Fruit fly (Drosophila melanogaster) whole organism, embryonic: ENCODE measurements around the gene CG4615.

Experiments used
- B-H1 ChIP-seq: fragments of 200-800 bp; sonication (Bioruptor generic); IDR thresholded peaks from 3 replicates; pipeline ENCODE4 v1.3.6; 2022; ENCODE audit warnings: missing biosample characterization, missing genetic modification characterization
- CG11398 ChIP-seq: fragments of 200-800 bp; sonication (Bioruptor generic); optimal IDR thresholded peaks from 2 replicates; lab custom pipeline; 2016; ENCODE audit warnings: missing biosample characterization, missing genetic modification characterization
- CG12219 ChIP-seq: fragments of 200-800 bp; sonication (Bioruptor generic); optimal IDR thresholded peaks from 3 replicates; lab custom pipeline; 2018; ENCODE audit warnings: missing biosample characterization, mild to moderate bottlenecking, missing genetic modification characterization
- CG15479 ChIP-seq: fragments of 200-800 bp; sonication (Bioruptor generic); optimal IDR thresholded peaks from 3 replicates; lab custom pipeline; 2019; ENCODE audit warnings: missing biosample characterization, mild to moderate bottlenecking, missing genetic modification characterization, moderate library complexity
- CG18619 ChIP-seq: fragments of 200-800 bp; sonication (Bioruptor generic); optimal IDR thresholded peaks from 3 replicates; lab custom pipeline; 2017; ENCODE audit warnings: missing biosample characterization, mild to moderate bottlenecking, missing genetic modification characterization
- CG18764 ChIP-seq: fragments of 200-800 bp; sonication (Bioruptor generic); optimal IDR thresholded peaks from 3 replicates; lab custom pipeline; 2016; ENCODE audit warnings: missing biosample characterization, missing genetic modification characterization
- CG3065 ChIP-seq: fragments of 200-800 bp; sonication (Bioruptor generic); optimal IDR thresholded peaks from 2 replicates; lab custom pipeline; 2016; ENCODE audit warnings: missing biosample characterization, missing genetic modification characterization
- CG31441 ChIP-seq: fragments of 200-800 bp; sonication (Bioruptor generic); IDR thresholded peaks from 2 replicates; pipeline ENCODE4 v1.3.6; 2022; ENCODE audit warnings: missing biosample characterization, missing genetic modification characterization
- CG3281 ChIP-seq: fragments of 200-800 bp; sonication (Bioruptor generic); optimal IDR thresholded peaks from 3 replicates; lab custom pipeline; 2017; ENCODE audit warnings: missing biosample characterization, mild to moderate bottlenecking, missing genetic modification characterization
- CG43689 ChIP-seq: fragments of 200-800 bp; sonication (Bioruptor generic); IDR thresholded peaks from 2 replicates; pipeline ENCODE4 v1.3.6; 2022; ENCODE audit warnings: missing biosample characterization, missing genetic modification characterization
- CG5180 ChIP-seq: fragments of 200-800 bp; sonication (Bioruptor generic); optimal IDR thresholded peaks from 3 replicates; lab custom pipeline; 2017; ENCODE audit warnings: missing biosample characterization, missing genetic modification characterization, mild to moderate bottlenecking, moderate library complexity, missing genetic modification reagents
- CG6654 ChIP-seq: fragments of 200-800 bp; sonication (Bioruptor generic); optimal IDR thresholded peaks from 2 replicates; lab custom pipeline; 2017; ENCODE audit warnings: missing biosample characterization, mild to moderate bottlenecking, missing genetic modification characterization
- CG7963 ChIP-seq: fragments of 200-800 bp; sonication (Bioruptor generic); IDR thresholded peaks from 3 replicates; pipeline ENCODE4 v1.3.6; 2022; ENCODE audit warnings: missing biosample characterization, missing genetic modification characterization; ENCODE audit not compliant: partially characterized antibody
- CG8089 ChIP-seq: fragments of 200-800 bp; sonication (Bioruptor generic); optimal IDR thresholded peaks from 3 replicates; lab custom pipeline; 2016; ENCODE audit warnings: missing biosample characterization, missing genetic modification characterization
- Doc2 ChIP-seq: fragments of 200-800 bp; sonication (Bioruptor generic); IDR thresholded peaks from 2 replicates; pipeline ENCODE4 v1.3.6; 2022; ENCODE audit warnings: missing biosample characterization, missing genetic modification characterization
- E2f1 ChIP-seq: fragments of 200-800 bp; sonication (Bioruptor generic); IDR thresholded peaks from 2 replicates; pipeline ENCODE4 v1.3.6; 2022; ENCODE audit warnings: missing biosample characterization, missing genetic modification characterization
- Fer2 ChIP-seq: fragments of 200-800 bp; sonication (Bioruptor generic); optimal IDR thresholded peaks from 2 replicates; lab custom pipeline; 2018; ENCODE audit warnings: missing biosample characterization, mild to moderate bottlenecking, missing genetic modification characterization, moderate library complexity
- H2.0 ChIP-seq: fragments of 200-800 bp; sonication (Bioruptor generic); IDR thresholded peaks from 2 replicates; pipeline ENCODE4 v1.3.6; 2022; ENCODE audit warnings: missing biosample characterization, missing genetic modification characterization
- HLH4C ChIP-seq: fragments of 200-800 bp; sonication (Bioruptor generic); IDR thresholded peaks from 3 replicates; pipeline ENCODE4 v1.3.6; 2022; ENCODE audit warnings: missing biosample characterization, missing genetic modification characterization; ENCODE audit not compliant: partially characterized antibody
- HmgZ ChIP-seq: fragments of 200-800 bp; sonication (Bioruptor generic); optimal IDR thresholded peaks from 2 replicates; lab custom pipeline; 2018; ENCODE audit warnings: missing biosample characterization, mild to moderate bottlenecking, missing genetic modification characterization
- Hr3 ChIP-seq: fragments of 200-800 bp; sonication (Bioruptor generic); optimal IDR thresholded peaks from 3 replicates; lab custom pipeline; 2016; ENCODE audit warnings: missing biosample characterization, missing genetic modification characterization
- Hr51 ChIP-seq, 2 experiments: fragments of 200-800 bp; sonication (Bioruptor generic); optimal IDR thresholded peaks; 2 replicates in 1 of 2; 3 replicates in 1 of 2; lab custom pipeline; 2016 to 2018; ENCODE audit warnings: missing biosample characterization in 2 of 2, missing genetic modification characterization in 2 of 2, mild to moderate bottlenecking in 1 of 2, moderate library complexity in 1 of 2
- MESR4 ChIP-seq: fragments of 200-800 bp; sonication (Bioruptor generic); optimal IDR thresholded peaks from 2 replicates; lab custom pipeline; 2018; ENCODE audit warnings: missing biosample characterization, mild to moderate bottlenecking, missing genetic modification characterization, moderate library complexity
- Med ChIP-seq: fragments of 200-800 bp; sonication (Bioruptor generic); peaks from one replicate; lab custom pipeline; 2016; ENCODE audit warnings: missing biosample characterization, missing genetic modification characterization, mild to moderate bottlenecking, inconsistent platforms, moderate library complexity
- NC2α ChIP-seq: fragments of 200-800 bp; sonication (Bioruptor generic); optimal IDR thresholded peaks from 2 replicates; lab custom pipeline; 2016; ENCODE audit warnings: missing biosample characterization, missing genetic modification characterization
- NK7.1 ChIP-seq: fragments of 200-800 bp; sonication (Bioruptor generic); optimal IDR thresholded peaks from 3 replicates; lab custom pipeline; 2016; ENCODE audit warnings: missing biosample characterization, missing genetic modification characterization
- Rfx ChIP-seq: fragments of 200-800 bp; sonication (Bioruptor generic); IDR thresholded peaks from 2 replicates; pipeline ENCODE4 v1.3.6; 2022; ENCODE audit warnings: missing biosample characterization, missing genetic modification characterization
- Sox102F ChIP-seq: fragments of 200-800 bp; sonication (Bioruptor generic); optimal IDR thresholded peaks from 2 replicates; lab custom pipeline; 2018; ENCODE audit warnings: missing biosample characterization, mild to moderate bottlenecking, missing genetic modification characterization, moderate library complexity
- Spps ChIP-seq: fragments of 200-800 bp; sonication (Bioruptor generic); optimal IDR thresholded peaks from 2 replicates; lab custom pipeline; 2018; ENCODE audit warnings: missing biosample characterization, mild to moderate bottlenecking, missing genetic modification characterization
- TFAM ChIP-seq: fragments of 200-800 bp; sonication (Bioruptor generic); optimal IDR thresholded peaks from 2 replicates; lab custom pipeline; 2017; ENCODE audit warnings: missing biosample characterization, missing genetic modification characterization, inconsistent platforms
- abd-A ChIP-seq: fragments of 200-800 bp; sonication (Bioruptor generic); optimal IDR thresholded peaks from 3 replicates; lab custom pipeline; 2019; ENCODE audit warnings: missing biosample characterization, mild to moderate bottlenecking, missing genetic modification characterization, moderate library complexity
- ac ChIP-seq: fragments of 200-800 bp; sonication (Bioruptor generic); optimal IDR thresholded peaks from 3 replicates; lab custom pipeline; 2017; ENCODE audit warnings: missing biosample characterization, mild to moderate bottlenecking, missing genetic modification characterization
- ara ChIP-seq: fragments of 200-800 bp; sonication (Bioruptor generic); IDR thresholded peaks from 2 replicates; pipeline ENCODE4 v1.3.6; 2022; ENCODE audit warnings: missing biosample characterization, missing genetic modification characterization
- bsh ChIP-seq, 2 experiments: fragments of 200-800 bp; sonication (Bioruptor generic); optimal IDR thresholded peaks; 2 replicates each; lab custom pipeline; 2017 to 2018; ENCODE audit warnings: mild to moderate bottlenecking in 2 of 2, missing biosample characterization in 2 of 2, missing genetic modification characterization in 2 of 2, moderate library complexity in 1 of 2
- chm ChIP-seq: fragments of 200-800 bp; sonication (Bioruptor generic); IDR thresholded peaks from 2 replicates; pipeline ENCODE4 v1.3.6; 2022; ENCODE audit warnings: missing biosample characterization, missing genetic modification characterization
- crp ChIP-seq, 2 experiments: fragments of 200-800 bp; sonication (Bioruptor generic); optimal IDR thresholded peaks; 2 replicates in 1 of 2; 3 replicates in 1 of 2; lab custom pipeline; 2017; ENCODE audit warnings: missing biosample characterization in 2 of 2, missing genetic modification characterization in 2 of 2, mild to moderate bottlenecking in 1 of 2, moderate library complexity in 1 of 2
- cwo ChIP-seq: fragments of 200-800 bp; sonication (Bioruptor generic); optimal IDR thresholded peaks from 3 replicates; lab custom pipeline; 2017; ENCODE audit warnings: missing biosample characterization, missing genetic modification characterization, mild to moderate bottlenecking, moderate library complexity, missing genetic modification reagents
- eyg ChIP-seq: fragments of 200-800 bp; sonication (Bioruptor generic); optimal IDR thresholded peaks from 3 replicates; lab custom pipeline; 2016; ENCODE audit warnings: missing biosample characterization, missing genetic modification characterization
- insv ChIP-seq, 2 experiments: fragments of 200-800 bp; sonication (Bioruptor generic); optimal IDR thresholded peaks; 3 replicates each; lab custom pipeline; 2016 to 2018; ENCODE audit warnings: missing biosample characterization in 2 of 2, missing genetic modification characterization in 2 of 2
- inv ChIP-seq: fragments of 200-800 bp; sonication (Bioruptor generic); IDR thresholded peaks from 2 replicates; pipeline ENCODE4 v1.3.6; 2022; ENCODE audit warnings: missing biosample characterization, missing genetic modification characterization; ENCODE audit not compliant: partially characterized antibody
- kni ChIP-seq: fragments of 200-800 bp; sonication (Bioruptor generic); optimal IDR thresholded peaks from 3 replicates; lab custom pipeline; 2017; ENCODE audit warnings: mild to moderate bottlenecking, missing biosample characterization, missing genetic modification reagents, missing genetic modification characterization
- mam ChIP-seq: fragments of 200-800 bp; sonication (Bioruptor generic); optimal IDR thresholded peaks from 3 replicates; lab custom pipeline; 2016; ENCODE audit warnings: missing biosample characterization, missing genetic modification characterization
- nom ChIP-seq: fragments of 200-800 bp; sonication (Bioruptor generic); optimal IDR thresholded peaks from 2 replicates; lab custom pipeline; 2017; ENCODE audit warnings: missing biosample characterization, missing genetic modification characterization, mild to moderate bottlenecking, moderate library complexity, missing genetic modification reagents
- odd ChIP-seq: fragments of 200-800 bp; sonication (Bioruptor generic); optimal IDR thresholded peaks from 2 replicates; lab custom pipeline; 2017; ENCODE audit warnings: missing biosample characterization, mild to moderate bottlenecking, missing genetic modification characterization
- pho ChIP-seq: fragments of 200-800 bp; sonication (Bioruptor generic); optimal IDR thresholded peaks from 2 replicates; lab custom pipeline; 2016; ENCODE audit warnings: missing biosample characterization, missing genetic modification characterization
- salm ChIP-seq: fragments of 200-800 bp; sonication (Bioruptor generic); optimal IDR thresholded peaks from 2 replicates; lab custom pipeline; 2018; ENCODE audit warnings: missing biosample characterization, mild to moderate bottlenecking, missing genetic modification characterization
- sens ChIP-seq: fragments of 200-800 bp; sonication (Bioruptor generic); peaks from one replicate; lab custom pipeline; 2016; ENCODE audit warnings: missing biosample characterization, missing genetic modification characterization
- so ChIP-seq: fragments of 200-800 bp; sonication (Bioruptor generic); IDR thresholded peaks from 3 replicates; pipeline ENCODE4 v1.3.6; 2022; ENCODE audit warnings: missing biosample characterization, missing genetic modification characterization
- tll ChIP-seq, 2 experiments: fragments of 200-800 bp in 1 of 2; fragments of >200 bp in 1 of 2; sonication (Bioruptor generic) in 1 of 2; optimal IDR thresholded peaks; 2 replicates each; lab custom pipeline; 2017 to 2019; ENCODE audit warnings: missing biosample characterization in 2 of 2, missing genetic modification characterization in 2 of 2, mild to moderate bottlenecking in 1 of 2, moderate library complexity in 1 of 2
- vvl ChIP-seq: fragments of 200-800 bp; sonication (Bioruptor generic); IDR thresholded peaks from 2 replicates; pipeline ENCODE4 v1.3.6; 2022; ENCODE audit warnings: missing biosample characterization, missing genetic modification characterization

CG4615 gene

DNA sequence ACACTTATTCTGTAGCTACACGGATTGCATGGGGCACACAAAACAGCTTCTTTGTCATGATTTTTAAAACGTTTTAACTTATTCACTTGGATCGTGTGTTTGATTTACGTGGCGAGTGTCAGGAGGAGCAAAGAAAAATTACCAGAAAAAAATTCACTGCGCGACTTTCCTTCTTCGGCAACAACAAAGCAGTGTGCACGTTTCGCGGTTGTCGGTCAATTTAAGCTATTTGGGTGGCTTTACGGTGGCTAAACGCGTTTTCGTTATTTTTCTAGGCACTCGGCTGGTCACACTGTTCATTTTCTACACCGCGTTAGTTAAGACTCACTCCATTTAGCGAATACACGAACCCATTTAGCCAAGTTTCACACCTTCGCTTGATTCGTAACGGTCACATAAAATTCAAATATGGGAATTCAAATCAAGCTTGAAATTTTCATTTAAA is 4.2 kb downstream of the CG4615 start, which contains the start of gene Sxl (continued):
- TF ChIP-seq Hr51 (GFP tag; optimal IDR thresholded peaks at IDR 0.05; lab: Kevin White, UChicago) = no peak
- no peak for TF ChIP-seq CG18619 (GFP tag; lab: Kevin White, UChicago)
- no peak for TF ChIP-seq Doc2 (GFP tag; lab: Robert Waterston, UW)
- no peak for TF ChIP-seq CG5180 (GFP tag; lab: Kevin White, UChicago)
- TF ChIP-seq CG12219 (GFP tag; lab: Kevin White, UChicago) = no peak
- peak; percentile 50 for TF ChIP-seq vvl (GFP tag; lab: Robert Waterston, UW)
- TF ChIP-seq so (GFP tag; lab: Robert Waterston, UW) = no peak
- peak; percentile 54 for TF ChIP-seq CG3281 (GFP tag; lab: Kevin White, UChicago)
- TF ChIP-seq CG15479 (GFP tag; lab: Kevin White, UChicago) = no peak
- no peak for TF ChIP-seq HLH4C (GFP tag; lab: Robert Waterston, UW)
- TF ChIP-seq Hr3 (GFP tag; lab: Kevin White, UChicago) = no peak
- peak; percentile 35 for TF ChIP-seq Spps (tag; lab: Kevin White, UChicago)
- TF ChIP-seq NC2α (GFP tag; lab: Kevin White, UChicago) = peak; percentile 71
- TF ChIP-seq kni (GFP tag; lab: Kevin White, UChicago) = no peak
- peak; percentile 2 for TF ChIP-seq CG18764 (GFP tag; lab: Kevin White, UChicago)
- TF ChIP-seq mam (GFP tag; lab: Kevin White, UChicago) = no peak
- TF ChIP-seq E2f1 (GFP tag; lab: Robert Waterston, UW) = no peak
- TF ChIP-seq pho (GFP tag; lab: Kevin White, UChicago) = peak; percentile 27
- TF ChIP-seq odd (GFP tag; lab: Kevin White, UChicago) = no peak
- TF ChIP-seq ac (GFP tag; lab: Kevin White, UChicago) = no peak
- no peak for TF ChIP-seq eyg
- no peak for TF ChIP-seq bsh (GFP tag; optimal IDR thresholded peaks at IDR 0.05; lab: Kevin White, UChicago)
- TF ChIP-seq abd-A (tag; lab: Kevin White, UChicago) = peak; percentile 57
- no peak for TF ChIP-seq CG31441 (GFP tag; lab: Robert Waterston, UW)
- TF ChIP-seq Rfx (GFP tag; lab: Robert Waterston, UW) = peak; percentile 28; the same call in 1 of the 2 replicates
- TF ChIP-seq CG8089 (GFP tag; lab: Kevin White, UChicago) = no peak
- no peak for TF ChIP-seq nom (GFP tag; lab: Kevin White, UChicago)
- TF ChIP-seq Sox102F (GFP tag; lab: Kevin White, UChicago) = no peak
- peak in 1 of 2 experiments; percentile 57 for TF ChIP-seq insv (GFP tag; optimal IDR thresholded peaks at IDR 0.05; lab: Kevin White, UChicago)
- peak; percentile 79 for TF ChIP-seq MESR4
- TF ChIP-seq chm (GFP tag; lab: Robert Waterston, UW) = peak; percentile 72; the same call in 1 of the 2 replicates
- TF ChIP-seq NK7.1 = no peak
- TF ChIP-seq CG7963 (GFP tag; lab: Robert Waterston, UW) = no peak
- TF ChIP-seq salm (tag; lab: Kevin White, UChicago) = peak; percentile 7
- peak in 1 of 2 experiments; percentile 4 for TF ChIP-seq crp (GFP tag; optimal IDR thresholded peaks at IDR 0.05; lab: Kevin White, UChicago)
- no peak for TF ChIP-seq Fer2 (tag; lab: Kevin White, UChicago)
- TF ChIP-seq sens (GFP tag; lab: Kevin White, UChicago) = peak; percentile 85
- TF ChIP-seq CG3065 (GFP tag; lab: Kevin White, UChicago) = no peak
- TF ChIP-seq H2.0 (GFP tag; lab: Robert Waterston, UW) = no peak
- no peak for TF ChIP-seq CG43689 (GFP tag; lab: Robert Waterston, UW)
- no peak for TF ChIP-seq tll (GFP tag; optimal IDR thresholded peaks at IDR 0.05; lab: Kevin White, UChicago)
- TF ChIP-seq Med (GFP tag; lab: Kevin White, UChicago) = peak; percentile 92
- TF ChIP-seq B-H1 (GFP tag; lab: Robert Waterston, UW) = no peak
- TF ChIP-seq ara = no peak
- TF ChIP-seq CG6654 (GFP tag; lab: Kevin White, UChicago) = no peak
- TF ChIP-seq HmgZ = peak; percentile 69
- TF ChIP-seq inv (GFP tag; lab: Robert Waterston, UW) = no peak
- no peak for TF ChIP-seq cwo (GFP tag; lab: Kevin White, UChicago)
- TF ChIP-seq TFAM (GFP tag; lab: Kevin White, UChicago) = no peak
- no peak for TF ChIP-seq CG11398
